Worm (Caenorhabditis elegans) whole organism, young adult: ENCODE measurements around the gene abcf-2.
A peak's percentile ranks its signal among the peaks of the same experiment; 100 is the strongest.

Experiments
- B0035.1 ChIP-seq: sonication (generic microtip); optimal IDR thresholded peaks from 2 replicates; lab custom pipeline; 2016; ENCODE audit warnings: missing genetic modification characterization, mild to moderate bottlenecking, missing compliant biosample characterization, missing genotype, missing genetic modification reagents
- F39B2.1 ChIP-seq: fragments of 200-800 bp; sonication (Bioruptor generic); IDR thresholded peaks from 2 replicates; pipeline ENCODE4 v1.3.6; 2022; ENCODE audit warnings: missing genetic modification reagents, missing genetic modification characterization, missing compliant biosample characterization
- F55B11.4 ChIP-seq: sonication (generic microtip); optimal IDR thresholded peaks from 2 replicates; lab custom pipeline; 2016; ENCODE audit warnings: missing compliant biosample characterization, missing genetic modification characterization, borderline replicate concordance; ENCODE audit not compliant: insufficient read depth
- K11D2.4 ChIP-seq: fragments of 200-800 bp; sonication (Bioruptor generic); IDR thresholded peaks from 2 replicates; pipeline ENCODE4 v1.3.6; 2022; ENCODE audit warnings: missing genetic modification reagents, missing genetic modification characterization, missing compliant biosample characterization
- T07F8.4 ChIP-seq: sonication (generic microtip); optimal IDR thresholded peaks from 2 replicates; lab custom pipeline; 2016; ENCODE audit warnings: mild to moderate bottlenecking, missing genetic modification characterization, moderate library complexity, missing compliant biosample characterization
- T26A5.8 ChIP-seq: sonication (generic microtip); optimal IDR thresholded peaks from 2 replicates; lab custom pipeline; 2016; ENCODE audit warnings: missing genetic modification characterization, missing compliant biosample characterization
- Y56A3A.18 ChIP-seq: fragments of 200-800 bp; sonication (Bioruptor generic); IDR thresholded peaks from 2 replicates; pipeline ENCODE4 v1.3.6; 2022; ENCODE audit warnings: missing genetic modification reagents, missing genetic modification characterization, missing compliant biosample characterization
- ama-1 ChIP-seq, 3 experiments: fragments of 150-350 bp in 1 of 3; sonication (generic microtip) in 2 of 3; optimal IDR thresholded peaks; 2 replicates each; lab custom pipeline; 2014 to 2018; ENCODE audit warnings: missing biosample characterization in 2 of 3, missing genetic modification characterization in 2 of 3, missing genetic modification reagents in 2 of 3
- aptf-2 ChIP-seq: fragments of 200-800 bp; sonication (Bioruptor generic); conservative IDR thresholded peaks from 2 replicates; pipeline ENCODE4 v1.3.6; 2022; ENCODE audit warnings: missing genetic modification reagents, missing genetic modification characterization, missing compliant biosample characterization
- athp-1 ChIP-seq: sonication (generic microtip); optimal IDR thresholded peaks from 2 replicates; lab custom pipeline; 2017; ENCODE audit warnings: mild to moderate bottlenecking, missing genetic modification characterization, missing compliant biosample characterization
- bed-1 ChIP-seq: fragments of 200-800 bp; sonication (Bioruptor generic); IDR thresholded peaks from 2 replicates; pipeline ENCODE4 v1.3.6; 2022; ENCODE audit warnings: missing genetic modification reagents, missing genetic modification characterization, missing compliant biosample characterization
- cebp-1 ChIP-seq, 2 experiments: fragments of 200-800 bp in 1 of 2; sonication (Bioruptor generic) in 1 of 2; sonication (generic microtip) in 1 of 2; IDR thresholded peaks in 1 of 2; optimal IDR thresholded peaks in 1 of 2; 2 replicates each; pipeline versions ENCODE4 v1.3.6 to Lab custom; 2017 to 2022; ENCODE audit warnings: missing compliant biosample characterization in 2 of 2, missing genetic modification characterization in 2 of 2, mild to moderate bottlenecking in 1 of 2, missing genetic modification reagents in 1 of 2, moderate library complexity in 1 of 2
- ceh-79 ChIP-seq: sonication (generic microtip); optimal IDR thresholded peaks from 2 replicates; lab custom pipeline; 2017; ENCODE audit warnings: mild to moderate bottlenecking, missing genetic modification characterization, missing compliant biosample characterization
- dox-1 ChIP-seq: fragments of 200-800 bp; sonication (Bioruptor generic); IDR thresholded peaks from 2 replicates; pipeline ENCODE4 v1.3.6; 2022; ENCODE audit warnings: missing genetic modification reagents, missing genetic modification characterization, missing compliant biosample characterization
- dpff-1 ChIP-seq: sonication (generic microtip); optimal IDR thresholded peaks from 2 replicates; lab custom pipeline; 2017; ENCODE audit warnings: mild to moderate bottlenecking, missing genetic modification characterization, missing compliant biosample characterization
- egrh-3 ChIP-seq: fragments of 200-800 bp; sonication (Bioruptor generic); IDR thresholded peaks from 2 replicates; pipeline ENCODE4 v1.3.6; 2022; ENCODE audit warnings: missing genetic modification reagents, missing genetic modification characterization, missing compliant biosample characterization
- ets-4 ChIP-seq: fragments of 200-800 bp; sonication (Bioruptor generic); optimal IDR thresholded peaks from 2 replicates; lab custom pipeline; 2018; ENCODE audit warnings: mild to moderate bottlenecking, missing genetic modification characterization, missing compliant biosample characterization
- fkh-3 ChIP-seq: sonication (generic microtip); optimal IDR thresholded peaks from 2 replicates; lab custom pipeline; 2016; ENCODE audit warnings: mild to moderate bottlenecking, missing genetic modification characterization, missing compliant biosample characterization
- gei-17 ChIP-seq: fragments of 200-800 bp; sonication (Bioruptor generic); optimal IDR thresholded peaks from 2 replicates; lab custom pipeline; 2018; ENCODE audit warnings: mild to moderate bottlenecking, missing genetic modification characterization, missing compliant biosample characterization
- hmg-20 ChIP-seq: fragments of 200-800 bp; sonication (Bioruptor generic); IDR thresholded peaks from 2 replicates; pipeline ENCODE4 v1.3.6; 2022; ENCODE audit warnings: missing genetic modification reagents, missing genetic modification characterization, missing compliant biosample characterization
- hsf-1 ChIP-seq: fragments of 200-800 bp; sonication (Bioruptor generic); IDR thresholded peaks from 2 replicates; pipeline ENCODE4 v1.3.6; 2022; ENCODE audit warnings: missing genetic modification reagents, missing genetic modification characterization, missing compliant biosample characterization
- lin-40 ChIP-seq: sonication (generic microtip); optimal IDR thresholded peaks from 2 replicates; lab custom pipeline; 2016; ENCODE audit warnings: missing genetic modification characterization, mild to moderate bottlenecking, missing compliant biosample characterization, missing genotype, missing genetic modification reagents
- lir-1 ChIP-seq: fragments of 200-800 bp; sonication (Bioruptor generic); conservative IDR thresholded peaks from 2 replicates; pipeline ENCODE4 v1.3.6; 2022; ENCODE audit warnings: missing genetic modification reagents, missing genetic modification characterization, missing compliant biosample characterization
- lsl-1 ChIP-seq: fragments of 200-800 bp; sonication (Bioruptor generic); optimal IDR thresholded peaks from 2 replicates; lab custom pipeline; 2018; ENCODE audit warnings: mild to moderate bottlenecking, missing genetic modification characterization, moderate library complexity, missing compliant biosample characterization
- madf-3 ChIP-seq: fragments of 200-800 bp; sonication (Bioruptor generic); IDR thresholded peaks from 2 replicates; pipeline ENCODE4 v1.3.6; 2022; ENCODE audit warnings: missing genetic modification reagents, missing genetic modification characterization, missing compliant biosample characterization
- madf-6 ChIP-seq: fragments of 200-800 bp; sonication (Bioruptor generic); IDR thresholded peaks from 2 replicates; pipeline ENCODE4 v1.3.6; 2022; ENCODE audit warnings: missing genetic modification reagents, missing genetic modification characterization, missing compliant biosample characterization
- mel-28 ChIP-seq: sonication (generic microtip); optimal IDR thresholded peaks from 2 replicates; lab custom pipeline; 2016; ENCODE audit warnings: borderline replicate concordance, mild to moderate bottlenecking, missing genetic modification characterization, missing compliant biosample characterization
- mes-4 ChIP-seq: sonication (generic microtip); optimal IDR thresholded peaks from 2 replicates; lab custom pipeline; 2016; ENCODE audit warnings: missing genotype, missing genetic modification characterization, missing compliant biosample characterization
- mxl-1 ChIP-seq: sonication (generic microtip); optimal IDR thresholded peaks from 2 replicates; lab custom pipeline; 2016; ENCODE audit warnings: missing genetic modification characterization, missing compliant biosample characterization
- nhr-179 ChIP-seq: sonication (generic microtip); optimal IDR thresholded peaks from 2 replicates; lab custom pipeline; 2016; ENCODE audit warnings: mild to moderate bottlenecking, missing genetic modification characterization, missing compliant biosample characterization
- pbrm-1 ChIP-seq: fragments of 200-800 bp; sonication (Bioruptor generic); IDR thresholded peaks from 2 replicates; pipeline ENCODE4 v1.3.6; 2022; ENCODE audit warnings: missing genetic modification reagents, missing genetic modification characterization, missing compliant biosample characterization
- rpc-1 ChIP-seq, 2 experiments: fragments of 150-350 bp in 1 of 2; sonication (generic microtip) in 1 of 2; optimal IDR thresholded peaks; 2 replicates each; lab custom pipeline; 2014 to 2018; ENCODE audit warnings: missing biosample characterization in 1 of 2, missing genetic modification characterization in 1 of 2, missing genetic modification reagents in 1 of 2, missing genotype in 1 of 2
- sdz-38 ChIP-seq: sonication (generic microtip); optimal IDR thresholded peaks from 2 replicates; lab custom pipeline; 2016; ENCODE audit warnings: missing genotype, missing genetic modification characterization, missing compliant biosample characterization
- sea-2 ChIP-seq: fragments of 200-800 bp; sonication (Bioruptor generic); IDR thresholded peaks from 2 replicates; pipeline ENCODE4 v1.3.6; 2022; ENCODE audit warnings: missing genetic modification characterization, missing compliant biosample characterization
- snpc-1.1 ChIP-seq: sonication (generic microtip); optimal IDR thresholded peaks from 2 replicates; lab custom pipeline; 2017; ENCODE audit warnings: missing genetic modification characterization, mild to moderate bottlenecking, missing compliant biosample characterization, antibody characterized with exemption, moderate library complexity, missing genotype, missing genetic modification reagents; ENCODE audit not compliant: insufficient read depth
- snpc-4 ChIP-seq, 5 experiments: fragments of 150-350 bp in 1 of 5; sonication (generic microtip) in 4 of 5; optimal IDR thresholded peaks; 2 replicates each; lab custom pipeline; 2014 to 2018; ENCODE audit warnings: missing genetic modification characterization in 5 of 5, missing biosample characterization in 3 of 5, antibody characterized with exemption in 2 of 5, mild to moderate bottlenecking in 2 of 5, missing compliant biosample characterization in 2 of 5, missing genotype in 2 of 5, moderate library complexity in 2 of 5, missing genetic modification reagents in 1 of 5
- tbp1 ChIP-seq: fragments of 200-800 bp; sonication (Bioruptor generic); optimal IDR thresholded peaks from 2 replicates; lab custom pipeline; 2018; ENCODE audit warnings: mild to moderate bottlenecking, missing genetic modification characterization, missing compliant biosample characterization
- tbx-9 ChIP-seq: sonication (generic microtip); optimal IDR thresholded peaks from 2 replicates; lab custom pipeline; 2016; ENCODE audit warnings: borderline replicate concordance, missing genetic modification characterization, inconsistent platforms, missing compliant biosample characterization
- tlf-1 ChIP-seq: fragments of 200-800 bp; sonication (Bioruptor generic); optimal IDR thresholded peaks from 2 replicates; lab custom pipeline; 2018; ENCODE audit warnings: mild to moderate bottlenecking, missing genetic modification characterization, missing compliant biosample characterization
- ztf-26 ChIP-seq: sonication (generic microtip); optimal IDR thresholded peaks from 2 replicates; lab custom pipeline; 2017; ENCODE audit warnings: missing genetic modification characterization, missing compliant biosample characterization
- ztf-3 ChIP-seq: fragments of 200-800 bp; sonication (Bioruptor generic); optimal IDR thresholded peaks from 2 replicates; lab custom pipeline; 2018; ENCODE audit warnings: mild to moderate bottlenecking, missing genetic modification characterization, missing compliant biosample characterization

Gene abcf-2

ce11 chrIII:13465918-13466592 lies 4.0 kb upstream of the abcf-2 start, which contains the start of gene cdk-5 (continued):
- no peak for TF ChIP-seq cebp-1 (GFP tag; IDR thresholded peaks at IDR 0.05; lab: Robert Waterston, UW)
- peak; percentile 68 for TF ChIP-seq cebp-1 (tag; optimal IDR thresholded peaks at IDR 0.05; lab: Kevin White, UChicago)
- TF ChIP-seq mes-4, result no peak

DNA sequence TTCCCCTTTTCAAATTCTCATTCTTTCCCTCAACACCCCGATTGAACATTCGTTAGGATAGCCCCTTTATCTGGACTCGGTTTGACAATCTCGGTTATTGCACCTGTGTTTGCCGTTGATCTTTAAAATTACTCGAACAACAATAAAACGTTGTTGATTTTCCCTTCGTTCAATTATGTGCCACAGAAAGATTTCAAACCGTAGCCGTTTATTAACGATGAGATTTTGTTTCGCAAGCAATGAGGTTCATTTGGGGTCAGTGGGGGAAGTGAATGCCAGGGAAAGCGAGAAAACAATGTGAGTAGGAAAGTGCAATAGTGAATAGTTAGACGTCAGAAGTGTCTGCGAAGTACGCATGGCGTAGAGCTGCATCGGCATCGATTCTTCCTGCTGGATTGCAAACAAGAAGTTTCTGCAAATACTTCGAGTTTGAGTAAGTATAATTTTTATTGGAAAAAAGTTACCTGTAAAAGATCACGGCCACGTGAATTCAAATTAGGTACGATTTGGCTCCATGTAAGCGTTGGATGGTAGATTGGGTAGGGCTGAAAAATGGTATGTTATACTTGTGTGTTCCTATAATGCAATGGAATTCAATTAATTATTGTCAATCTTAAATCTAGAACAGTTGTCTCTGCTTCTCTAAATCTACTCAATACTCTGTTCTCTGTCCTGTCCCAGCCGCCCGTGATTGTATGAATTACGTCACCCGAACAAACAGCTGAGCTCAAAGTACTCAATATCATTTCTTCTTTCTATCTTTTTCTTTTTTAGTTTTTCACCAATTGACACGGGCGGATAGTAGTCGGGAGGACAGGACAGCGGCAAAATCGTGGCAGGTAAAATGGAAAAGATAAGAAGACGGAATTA lies 2.7 kb upstream of the abcf-2 start, which contains the start of gene kel-3:
kel-3 (plus strand) TSS at position 328 of the 870 bp plus-strand sequence.
- TF ChIP-seq cebp-1 (GFP tag; IDR thresholded peaks at IDR 0.05; lab: Robert Waterston, UW) (no peak), cebp-1 (tag; optimal IDR thresholded peaks at IDR 0.05; lab: Kevin White, UChicago) (peak; percentile 78), lin-40 (tag; lab: Kevin White, UChicago) (peak; percentile 51), ets-4 (GFP tag; lab: Kevin White, UChicago) (peak; percentile 96), lsl-1 (GFP tag; lab: Kevin White, UChicago) (peak; percentile 73), T07F8.4 (tag; lab: Kevin White, UChicago) (peak; percentile 75), snpc-4 (GFP tag; optimal IDR thresholded peaks at IDR 0.05; lab: Kevin White, UChicago) (no peak), snpc-4 (tag; optimal IDR thresholded peaks at IDR 0.05; lab: Kevin White, UChicago) (peak in 3 of 4 experiments; percentile 51 to 79 (median 56)), B0035.1 (tag; lab: Kevin White, UChicago) (peak; percentile 90), ztf-26 (tag; lab: Kevin White, UChicago) (peak; percentile 77), athp-1 (tag; lab: Kevin White, UChicago) (peak; percentile 98), gei-17 (GFP tag; lab: Kevin White, UChicago) (peak; percentile 10), egrh-3 (GFP tag; lab: Robert Waterston, UW) (0 out of 2 replicates have a peak, but pooled peaks have one; percentile 9), tbp1 (GFP tag; lab: Kevin White, UChicago) (peak; percentile 71), mel-28 (tag; lab: Kevin White, UChicago) (peak; percentile 21), tbx-9 (tag; lab: Kevin White, UChicago) (peak; percentile 75), nhr-179 (peak; percentile 54), hmg-20 (GFP tag; lab: Robert Waterston, UW) (peak; percentile 34; the same call in 1 of the 2 replicates), fkh-3 (tag; lab: Kevin White, UChicago) (peak; percentile 98), K11D2.4 (GFP tag; lab: Robert Waterston, UW) (peak; percentile 77; the same call in 1 of the 2 replicates), Y56A3A.18 (GFP tag; lab: Robert Waterston, UW) (peak; percentile 94), dpff-1 (tag; lab: Kevin White, UChicago) (peak; percentile 98), dox-1 (peak; percentile 83), pbrm-1 (GFP tag; lab: Robert Waterston, UW) (peak; percentile 86), madf-6 (peak; percentile 85), hsf-1 (peak; percentile 89), sdz-38 (tag; lab: Kevin White, UChicago) (no peak), F55B11.4 (no peak), ama-1 (optimal IDR thresholded peaks at IDR 0.05; lab: Kevin White, UChicago) (peak; percentile 97), ama-1 (GFP tag; optimal IDR thresholded peaks at IDR 0.05; lab: Kevin White, UChicago) (peak; percentile 50 to 96), rpc-1 (optimal IDR thresholded peaks at IDR 0.05; lab: Kevin White, UChicago) (no peak), rpc-1 (tag; optimal IDR thresholded peaks at IDR 0.05; lab: Kevin White, UChicago) (peak; percentile 11), mxl-1 (peak; percentile 75), tlf-1 (GFP tag; lab: Kevin White, UChicago) (peak; percentile 97), madf-3 (GFP tag; lab: Robert Waterston, UW) (peak; percentile 87), aptf-2 (no peak), ztf-3 (GFP tag; lab: Kevin White, UChicago) (peak; percentile 91), F39B2.1 (peak; percentile 84), T26A5.8 (peak; percentile 98), lir-1 (GFP tag; lab: Robert Waterston, UW) (no peak), ceh-79 (peak; percentile 96), bed-1 (peak; percentile 82; the same call in 1 of the 2 replicates), snpc-1.1 (peak; percentile 57), sea-2 (GFP tag; lab: Robert Waterston, UW) (peak; percentile 66; the same call in 1 of the 2 replicates)
